Worm (Caenorhabditis elegans) whole organism, L1 larva: ENCODE data around the gene pho-14.

Experiments used
- C16A3.4 ChIP-seq: fragments of 150-350 bp; optimal IDR thresholded peaks from 2 replicates; lab custom pipeline; 2014; ENCODE audit warnings: missing biosample characterization, missing genetic modification characterization
- C34B4.2 ChIP-seq: sonication (generic microtip); optimal IDR thresholded peaks from 2 replicates; lab custom pipeline; 2017; ENCODE audit warnings: mild to moderate bottlenecking, missing genetic modification characterization, missing compliant biosample characterization
- F16B12.6 ChIP-seq: fragments of 150-350 bp; optimal IDR thresholded peaks from 2 replicates; lab custom pipeline; 2014; ENCODE audit warnings: missing biosample characterization, missing genetic modification characterization
- Y116A8C.19 ChIP-seq: sonication (generic microtip); optimal IDR thresholded peaks from 2 replicates; lab custom pipeline; 2016; ENCODE audit warnings: missing compliant biosample characterization, missing genetic modification characterization, borderline replicate concordance
- aha-1 ChIP-seq: fragments of 150-350 bp; optimal IDR thresholded peaks from 2 replicates; lab custom pipeline; 2014; ENCODE audit warnings: missing biosample characterization, missing genetic modification characterization
- blmp-1 ChIP-seq: fragments of 150-350 bp; optimal IDR thresholded peaks from 2 replicates; lab custom pipeline; 2014; ENCODE audit warnings: missing biosample characterization, missing genetic modification characterization
- ceh-82 ChIP-seq, 3 experiments: fragments of 150-350 bp in 1 of 3; sonication (generic microtip) in 2 of 3; optimal IDR thresholded peaks; 2 replicates each; lab custom pipeline; 2014 to 2017; ENCODE audit warnings: missing biosample characterization in 3 of 3, missing genetic modification characterization in 3 of 3
- ceh-88 ChIP-seq: fragments of 200-800 bp; sonication (Bioruptor generic); IDR thresholded peaks from 2 replicates; pipeline ENCODE4 v1.3.6; 2022; ENCODE audit warnings: missing genetic modification characterization, missing compliant biosample characterization
- ceh-90 ChIP-seq: sonication (generic microtip); optimal IDR thresholded peaks from 2 replicates; lab custom pipeline; 2016; ENCODE audit warnings: missing genetic modification characterization, missing compliant biosample characterization
- ces-1 ChIP-seq: fragments of 150-350 bp; optimal IDR thresholded peaks from 2 replicates; lab custom pipeline; 2014; ENCODE audit warnings: missing biosample characterization, missing genetic modification reagents, missing genetic modification characterization
- dpl-1 ChIP-seq, 3 experiments: fragments of 150-350 bp in 2 of 3; sonication (generic microtip) in 1 of 3; optimal IDR thresholded peaks; 2 replicates each; lab custom pipeline; 2014 to 2017; ENCODE audit warnings: missing biosample characterization in 3 of 3, missing genetic modification characterization in 3 of 3, missing genetic modification reagents in 3 of 3
- dsc-1 ChIP-seq: sonication (generic microtip); optimal IDR thresholded peaks from 2 replicates; lab custom pipeline; 2016; ENCODE audit warnings: mild to moderate bottlenecking, missing genetic modification characterization, missing compliant biosample characterization
- efl-1 ChIP-seq, 4 experiments: fragments of 150-350 bp; optimal IDR thresholded peaks in 3 of 4; peaks in 1 of 4; 1 replicate in 1 of 4; 2 replicates in 3 of 4; lab custom pipeline; 2014; ENCODE audit warnings: missing biosample characterization in 2 of 4, missing genetic modification characterization in 2 of 4, missing genetic modification reagents in 2 of 4
- efl-3 ChIP-seq: fragments of 200-800 bp; sonication (Bioruptor generic); optimal IDR thresholded peaks from 2 replicates; lab custom pipeline; 2018; ENCODE audit warnings: mild to moderate bottlenecking, missing genetic modification characterization, missing compliant biosample characterization
- egl-27 ChIP-seq, 2 experiments: fragments of 150-350 bp in 1 of 2; sonication (generic microtip); optimal IDR thresholded peaks; 3 replicates each; lab custom pipeline; 2017 to 2018; ENCODE audit warnings: missing biosample characterization in 2 of 2, missing genetic modification characterization in 2 of 2, missing genetic modification reagents in 2 of 2
- elt-2 ChIP-seq: sonication (generic microtip); optimal IDR thresholded peaks from 2 replicates; lab custom pipeline; 2016; ENCODE audit warnings: missing genetic modification characterization, mild to moderate bottlenecking, inconsistent platforms, missing compliant biosample characterization, missing genetic modification reagents
- fkh-4 ChIP-seq: sonication (generic microtip); optimal IDR thresholded peaks from 2 replicates; lab custom pipeline; 2016; ENCODE audit warnings: missing compliant biosample characterization, missing genetic modification characterization, borderline replicate concordance
- fos-1 ChIP-seq: fragments of 150-350 bp; optimal IDR thresholded peaks from 2 replicates; lab custom pipeline; 2014; ENCODE audit warnings: missing biosample characterization, missing genetic modification characterization
- grh-1 ChIP-seq: fragments of 200-800 bp; sonication (Bioruptor generic); IDR thresholded peaks from 2 replicates; pipeline ENCODE4 v1.3.6; 2022; ENCODE audit warnings: missing genetic modification reagents, missing genetic modification characterization, missing compliant biosample characterization
- hlh-17 ChIP-seq: fragments of 200-800 bp; sonication (Bioruptor generic); optimal IDR thresholded peaks from 2 replicates; lab custom pipeline; 2018; ENCODE audit warnings: missing genetic modification characterization, mild to moderate bottlenecking, missing compliant biosample characterization, moderate library complexity, borderline replicate concordance
- hlh-4 ChIP-seq: sonication (generic microtip); optimal IDR thresholded peaks from 2 replicates; lab custom pipeline; 2016; ENCODE audit warnings: mild to moderate bottlenecking, missing genetic modification characterization, missing compliant biosample characterization
- lin-13 ChIP-seq: fragments of 150-350 bp; optimal IDR thresholded peaks from 2 replicates; lab custom pipeline; 2014; ENCODE audit warnings: missing biosample characterization, missing genetic modification reagents, missing genetic modification characterization
- lin-14 ChIP-seq: fragments of 200-800 bp; sonication (Bioruptor generic); optimal IDR thresholded peaks from 2 replicates; lab custom pipeline; 2018; ENCODE audit warnings: mild to moderate bottlenecking, missing genetic modification characterization, moderate library complexity, missing compliant biosample characterization
- lin-15B ChIP-seq: fragments of 150-350 bp; sonication (generic microtip); optimal IDR thresholded peaks from 3 replicates; lab custom pipeline; 2014; ENCODE audit warnings: missing biosample characterization, missing genetic modification characterization
- lin-35 ChIP-seq, 2 experiments: fragments of 150-350 bp; optimal IDR thresholded peaks; 2 replicates each; lab custom pipeline; 2014; ENCODE audit warnings: missing biosample characterization in 2 of 2, missing genetic modification characterization in 2 of 2, missing genetic modification reagents in 2 of 2
- lir-3 ChIP-seq: sonication (generic microtip); optimal IDR thresholded peaks from 2 replicates; lab custom pipeline; 2016; ENCODE audit warnings: mild to moderate bottlenecking, missing genetic modification characterization, moderate library complexity, missing compliant biosample characterization; ENCODE audit not compliant: poor library complexity
- mab-9 ChIP-seq: fragments of 200-800 bp; sonication (Bioruptor generic); IDR thresholded peaks from 2 replicates; pipeline ENCODE4 v1.3.6; 2022; ENCODE audit warnings: missing genetic modification reagents, missing genetic modification characterization, missing compliant biosample characterization
- mdl-1 ChIP-seq, 2 experiments: fragments of 150-350 bp; optimal IDR thresholded peaks; 2 replicates each; lab custom pipeline; 2014 to 2017; ENCODE audit warnings: missing biosample characterization in 2 of 2, missing genetic modification characterization in 2 of 2, inconsistent platforms in 1 of 2
- mef-2 ChIP-seq: fragments of 150-350 bp; optimal IDR thresholded peaks from 2 replicates; lab custom pipeline; 2014; ENCODE audit warnings: missing biosample characterization, missing genetic modification characterization
- mep-1 ChIP-seq: fragments of 150-350 bp; optimal IDR thresholded peaks from 2 replicates; lab custom pipeline; 2014; ENCODE audit warnings: missing biosample characterization, missing genetic modification characterization
- nhr-11 ChIP-seq: fragments of 150-350 bp; optimal IDR thresholded peaks from 2 replicates; lab custom pipeline; 2014; ENCODE audit warnings: missing biosample characterization, missing genetic modification characterization
- nhr-12 ChIP-seq: sonication (generic microtip); optimal IDR thresholded peaks from 2 replicates; lab custom pipeline; 2017; ENCODE audit warnings: missing biosample characterization, missing genetic modification characterization
- nhr-19 ChIP-seq: fragments of 200-800 bp; sonication (Bioruptor generic); conservative IDR thresholded peaks from 2 replicates; pipeline ENCODE4 v1.3.6; 2022; ENCODE audit warnings: missing genetic modification characterization, missing compliant biosample characterization
- nhr-20 ChIP-seq: sonication (generic microtip); optimal IDR thresholded peaks from 2 replicates; lab custom pipeline; 2016; ENCODE audit warnings: mild to moderate bottlenecking, missing genetic modification characterization, missing compliant biosample characterization
- nhr-237 ChIP-seq: fragments of 150-350 bp; optimal IDR thresholded peaks from 2 replicates; lab custom pipeline; 2014; ENCODE audit warnings: missing biosample characterization, missing genetic modification characterization
- nhr-28 ChIP-seq: fragments of 150-350 bp; optimal IDR thresholded peaks from 2 replicates; lab custom pipeline; 2014; ENCODE audit warnings: missing biosample characterization, missing genetic modification characterization
- nhr-71 ChIP-seq: sonication (generic microtip); optimal IDR thresholded peaks from 2 replicates; lab custom pipeline; 2016; ENCODE audit warnings: mild to moderate bottlenecking, missing genetic modification characterization, moderate library complexity, missing compliant biosample characterization
- nhr-76 ChIP-seq: sonication (generic microtip); optimal IDR thresholded peaks from 2 replicates; lab custom pipeline; 2017; ENCODE audit warnings: missing biosample characterization, missing genetic modification characterization
- pag-3 ChIP-seq: sonication (generic microtip); optimal IDR thresholded peaks from 2 replicates; lab custom pipeline; 2017; ENCODE audit warnings: missing genetic modification characterization, mild to moderate bottlenecking, missing compliant biosample characterization, antibody characterized with exemption, borderline replicate concordance; ENCODE audit not compliant: insufficient read depth
- pqm-1 ChIP-seq: sonication (generic microtip); optimal IDR thresholded peaks from 3 replicates; lab custom pipeline; 2017; ENCODE audit warnings: missing biosample characterization, missing genetic modification characterization
- snu-23 ChIP-seq: sonication (generic microtip); optimal IDR thresholded peaks from 2 replicates; lab custom pipeline; 2016; ENCODE audit warnings: missing genetic modification characterization, missing compliant biosample characterization
- sox-4 ChIP-seq: sonication (generic microtip); optimal IDR thresholded peaks from 2 replicates; lab custom pipeline; 2016; ENCODE audit warnings: missing genetic modification characterization, missing compliant biosample characterization
- sptf-1 ChIP-seq: fragments of 150-350 bp; optimal IDR thresholded peaks from 2 replicates; lab custom pipeline; 2014; ENCODE audit warnings: missing biosample characterization, missing genetic modification characterization
- sup-37 ChIP-seq: fragments of 200-800 bp; sonication (Bioruptor generic); optimal IDR thresholded peaks from 2 replicates; lab custom pipeline; 2018; ENCODE audit warnings: mild to moderate bottlenecking, missing genetic modification characterization, missing compliant biosample characterization
- tbx-2 ChIP-seq: sonication (generic microtip); optimal IDR thresholded peaks from 2 replicates; lab custom pipeline; 2016; ENCODE audit warnings: missing genetic modification characterization, missing compliant biosample characterization
- tlp-1 ChIP-seq: fragments of 150-350 bp; optimal IDR thresholded peaks from 2 replicates; lab custom pipeline; 2014; ENCODE audit warnings: missing biosample characterization, missing genetic modification characterization
- unc-130 ChIP-seq: fragments of 150-350 bp; optimal IDR thresholded peaks from 2 replicates; lab custom pipeline; 2017; ENCODE audit warnings: missing biosample characterization, missing genetic modification characterization, inconsistent platforms
- unc-86 ChIP-seq: sonication (generic microtip); optimal IDR thresholded peaks from 2 replicates; lab custom pipeline; 2016; ENCODE audit warnings: missing genetic modification characterization, missing compliant biosample characterization
- unc-98 ChIP-seq: fragments of 200-800 bp; sonication (Bioruptor generic); IDR thresholded peaks from 2 replicates; pipeline ENCODE4 v1.3.6; 2022; ENCODE audit warnings: missing genetic modification characterization, missing compliant biosample characterization
- zip-4 ChIP-seq: fragments of 200-800 bp; sonication (Bioruptor generic); optimal IDR thresholded peaks from 2 replicates; lab custom pipeline; 2018; ENCODE audit warnings: mild to moderate bottlenecking, missing genetic modification characterization, moderate library complexity, missing compliant biosample characterization
- ztf-4 ChIP-seq: fragments of 150-350 bp; optimal IDR thresholded peaks from 2 replicates; lab custom pipeline; 2014; ENCODE audit warnings: missing biosample characterization, missing genetic modification characterization

pho-14 gene

DNA sequence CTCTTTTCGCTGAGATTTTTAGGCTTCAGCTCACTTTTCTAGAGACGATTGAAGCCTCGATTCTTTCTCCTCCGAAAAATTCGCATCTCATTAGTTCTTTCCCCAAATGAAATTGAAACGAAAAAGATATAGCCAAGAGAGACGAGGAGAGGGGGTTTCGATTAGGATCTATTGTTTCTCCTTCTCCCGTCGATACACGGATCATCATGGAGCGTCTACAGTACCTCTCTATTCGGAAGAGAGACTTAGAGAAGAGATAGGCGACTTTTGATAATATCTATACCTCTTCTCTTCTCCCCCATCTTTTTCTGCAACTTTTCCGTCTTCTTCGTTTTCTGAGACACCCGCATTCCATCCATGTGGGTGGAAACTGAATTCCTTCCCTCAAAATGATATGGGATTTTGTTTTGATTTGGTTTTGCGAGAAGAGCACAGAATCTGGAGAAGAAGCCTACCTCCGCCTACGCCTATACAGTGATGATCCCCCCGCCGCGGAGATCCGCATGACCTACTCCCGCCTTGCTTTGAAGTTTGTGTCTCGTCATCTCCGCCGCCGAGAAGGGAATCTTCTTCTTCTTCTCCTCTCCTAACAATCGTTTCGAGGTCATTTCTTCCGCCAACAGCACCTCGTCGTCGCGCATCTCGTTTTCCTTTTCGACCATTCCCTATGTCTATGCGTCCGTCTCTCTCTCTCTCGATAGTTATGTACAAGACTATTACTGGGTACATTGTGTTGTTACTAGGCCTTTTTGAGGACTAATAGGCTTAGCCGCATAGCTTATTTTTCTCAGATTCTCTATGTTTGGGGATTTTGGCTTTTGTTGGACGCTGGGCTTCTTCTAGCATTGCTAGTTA is 41.3 kb upstream of the pho-14 start:
- TF ChIP-seq lin-13 (GFP tag; lab: Kevin White, UChicago) = no peak
- TF ChIP-seq mab-9 (GFP tag; lab: Robert Waterston, UW) = no peak
- TF ChIP-seq lir-3 (tag; lab: Kevin White, UChicago) = no peak
- no peak for TF ChIP-seq ces-1
- TF ChIP-seq nhr-76 (tag; lab: Kevin White, UChicago) = no peak
- TF ChIP-seq blmp-1 (tag; lab: Kevin White, UChicago) = peak; percentile 92
- TF ChIP-seq pqm-1 (tag; lab: Kevin White, UChicago) = no peak
- TF ChIP-seq C16A3.4 (tag; lab: Kevin White, UChicago) = no peak
- TF ChIP-seq unc-98 (GFP tag; lab: Robert Waterston, UW) = no peak
- TF ChIP-seq nhr-11 (tag; lab: Kevin White, UChicago) = no peak
- TF ChIP-seq unc-130 (tag; lab: Kevin White, UChicago) = no peak
- peak; percentile 46 for TF ChIP-seq mep-1
- no peak for TF ChIP-seq nhr-28 (tag; lab: Kevin White, UChicago)
- TF ChIP-seq tbx-2 (tag; lab: Kevin White, UChicago) = no peak
- TF ChIP-seq nhr-71 (tag; lab: Kevin White, UChicago) = peak; percentile 14
- TF ChIP-seq ztf-4 (tag; lab: Kevin White, UChicago) = no peak
- no peak for TF ChIP-seq lin-15B (tag; lab: Kevin White, UChicago)
- TF ChIP-seq ceh-90 (tag; lab: Kevin White, UChicago) = no peak
- TF ChIP-seq mef-2 = no peak
- TF ChIP-seq sox-4 (tag; lab: Kevin White, UChicago) = no peak
- TF ChIP-seq sptf-1 (tag; lab: Kevin White, UChicago) = no peak
- TF ChIP-seq hlh-17 = no peak
- peak in 1 of 2 experiments; percentile 14 for TF ChIP-seq lin-35 (GFP tag; optimal IDR thresholded peaks at IDR 0.05; lab: Kevin White, UChicago)
- no peak for TF ChIP-seq pag-3 (tag; lab: Kevin White, UChicago)
- peak; percentile 39 for TF ChIP-seq nhr-20 (tag; lab: Kevin White, UChicago)
- TF ChIP-seq mdl-1 (tag; optimal IDR thresholded peaks at IDR 0.05; lab: Kevin White, UChicago) = no peak
- TF ChIP-seq dsc-1 (tag; lab: Kevin White, UChicago) = no peak
- no peak for TF ChIP-seq sup-37 (GFP tag; lab: Kevin White, UChicago)
- TF ChIP-seq hlh-4 (tag; lab: Kevin White, UChicago) = no peak
- no peak for TF ChIP-seq C34B4.2 (tag; lab: Kevin White, UChicago)
- no peak for TF ChIP-seq egl-27 (tag; optimal IDR thresholded peaks at IDR 0.05; lab: Kevin White, UChicago)
- no peak for TF ChIP-seq nhr-12
- no peak for TF ChIP-seq unc-86 (tag; lab: Kevin White, UChicago)
- no peak for TF ChIP-seq ceh-88 (GFP tag; lab: Robert Waterston, UW)
- no peak for TF ChIP-seq tlp-1 (tag; lab: Kevin White, UChicago)
- no peak for TF ChIP-seq elt-2
- no peak for TF ChIP-seq dpl-1 (GFP tag; optimal IDR thresholded peaks at IDR 0.05; lab: Kevin White, UChicago)
- TF ChIP-seq snu-23 (GFP tag; lab: Kevin White, UChicago) = peak; percentile 2
- no peak for TF ChIP-seq fkh-4
- TF ChIP-seq efl-1 (optimal IDR thresholded peaks at IDR 0.05; lab: Kevin White, UChicago) = no peak
- peak in 1 of 2 experiments; percentile 56 for TF ChIP-seq efl-1 (GFP tag; optimal IDR thresholded peaks at IDR 0.05 in 1 of 2; lab: Kevin White, UChicago)
- no peak for TF ChIP-seq efl-3 (GFP tag; lab: Kevin White, UChicago)
- TF ChIP-seq ceh-82 (tag; optimal IDR thresholded peaks at IDR 0.05; lab: Kevin White, UChicago) = no peak
- no peak for TF ChIP-seq F16B12.6 (tag; lab: Kevin White, UChicago)
- TF ChIP-seq Y116A8C.19 = no peak
- TF ChIP-seq grh-1 = no peak
- TF ChIP-seq fos-1 (tag; lab: Kevin White, UChicago) = no peak
- TF ChIP-seq nhr-19 (GFP tag; lab: Robert Waterston, UW) = no peak
- no peak for TF ChIP-seq nhr-237 (tag; lab: Kevin White, UChicago)
- TF ChIP-seq lin-14 (GFP tag; lab: Kevin White, UChicago) = peak; percentile 10
- no peak for TF ChIP-seq aha-1 (tag; lab: Kevin White, UChicago)
- TF ChIP-seq zip-4 (GFP tag; lab: Kevin White, UChicago) = no peak
